Fruit fly (Drosophila melanogaster) whole organism, pupa: ENCODE measurements around the gene CG33947.

Experiments used
- CG13204 ChIP-seq: fragments of 200-800 bp; sonication (Bioruptor generic); optimal IDR thresholded peaks from 2 replicates; lab custom pipeline; 2018; ENCODE audit warnings: missing biosample characterization, mild to moderate bottlenecking, missing genetic modification characterization, moderate library complexity
- CG14655 ChIP-seq: fragments of 200-800 bp; sonication (Bioruptor generic); optimal IDR thresholded peaks from 3 replicates; lab custom pipeline; 2017; ENCODE audit warnings: mild to moderate bottlenecking, missing biosample characterization, missing genetic modification reagents, missing genetic modification characterization
- CG32121 ChIP-seq: fragments of 200-800 bp; sonication (Bioruptor generic); IDR thresholded peaks from 2 replicates; pipeline ENCODE4 v1.3.6; 2022; ENCODE audit warnings: missing biosample characterization, missing genetic modification characterization
- CG4496 ChIP-seq: fragments of 200-800 bp; sonication (Bioruptor generic); IDR thresholded peaks from 3 replicates; pipeline ENCODE4 v1.3.6; 2022; ENCODE audit warnings: missing biosample characterization, missing genetic modification characterization
- EcR ChIP-seq: fragments of 200-800 bp; sonication (Bioruptor generic); optimal IDR thresholded peaks from 3 replicates; lab custom pipeline; 2019; ENCODE audit warnings: missing biosample characterization, missing genetic modification characterization, mild to moderate bottlenecking, moderate library complexity, missing genetic modification reagents
- fd96Ca ChIP-seq: fragments of 200-800 bp; sonication (Bioruptor generic); IDR thresholded peaks from 3 replicates; pipeline ENCODE4 v1.3.6; 2022; ENCODE audit warnings: missing biosample characterization, missing genetic modification characterization

- no peak for TF ChIP-seq CG14655 (GFP tag; lab: Kevin White, UChicago)
- no peak for TF ChIP-seq EcR (GFP tag; lab: Kevin White, UChicago)
- TF ChIP-seq fd96Ca (GFP tag; lab: Robert Waterston, UW) = no peak
- TF ChIP-seq CG4496 (GFP tag; lab: Robert Waterston, UW) = no peak
- TF ChIP-seq CG13204 (GFP tag; lab: Kevin White, UChicago) = no peak
- TF ChIP-seq CG32121 (GFP tag; lab: Robert Waterston, UW) = no peak
Observed at dm6 chr3L:11092610-11092961, 3.7 kb upstream of the CG33947 start.
